Worm (Caenorhabditis elegans) whole organism, L2 larva: Measurements from ENCODE around the gene nhr-38.
"Not testable (repeated sequence)": the region's sequence is repeated elsewhere in the genome, so short reads cannot be mapped to it uniquely, and the experiment has no call there.

Experiments
- lin-13 ChIP-seq: fragments of 150-350 bp; optimal IDR thresholded peaks from 2 replicates; lab custom pipeline; 2014; ENCODE audit warnings: missing biosample characterization, missing genetic modification reagents, missing genetic modification characterization
- mdl-1 ChIP-seq, 2 experiments: fragments of 150-350 bp in 1 of 2; sonication (generic microtip) in 1 of 2; optimal IDR thresholded peaks; 2 replicates each; lab custom pipeline; 2017; ENCODE audit warnings: missing biosample characterization in 2 of 2, missing genetic modification characterization in 2 of 2
- nhr-12 ChIP-seq: fragments of 150-350 bp; optimal IDR thresholded peaks from 2 replicates; lab custom pipeline; 2014; ENCODE audit warnings: missing biosample characterization, missing genetic modification characterization
- snpc-4 ChIP-seq: fragments of 150-350 bp; optimal IDR thresholded peaks from 2 replicates; lab custom pipeline; 2014; ENCODE audit warnings: missing biosample characterization, missing genetic modification characterization
- unc-55 ChIP-seq: fragments of 150-350 bp; sonication (generic microtip); optimal IDR thresholded peaks from 3 replicates; lab custom pipeline; 2014; ENCODE audit warnings: missing biosample characterization, missing genetic modification reagents, missing genetic modification characterization

DNA sequence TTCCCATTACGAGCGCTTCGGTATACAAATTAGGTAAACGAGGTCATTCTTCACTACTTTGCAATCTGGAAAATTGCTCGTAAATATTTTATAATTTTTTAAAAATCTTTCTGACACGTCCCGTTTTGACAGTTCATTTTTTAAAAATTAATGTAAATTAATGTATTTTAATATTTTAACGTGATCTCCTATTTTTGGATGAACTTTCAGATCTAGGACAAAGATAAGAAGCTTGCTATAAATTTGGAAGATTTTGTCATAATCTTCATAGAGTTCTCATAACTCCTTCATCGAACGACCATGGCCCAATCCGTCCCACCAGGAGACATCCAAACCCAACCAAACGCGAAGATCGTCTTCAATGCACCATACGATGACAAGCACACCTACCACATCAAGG lies 21.3 kb upstream of the nhr-38 start, which contains the start of gene msp-76:
- TF ChIP-seq unc-55; snpc-4 (tag; lab: Kevin White, UChicago); nhr-12 (tag; lab: Kevin White, UChicago); lin-13 (GFP tag; lab: Kevin White, UChicago); mdl-1 (tag; optimal IDR thresholded peaks at IDR 0.05; lab: Kevin White, UChicago): not testable (repeated sequence)
